Fruit fly (Drosophila melanogaster) whole organism, wandering third instar larva: ENCODE measurements around the gene CG14095.
"Not testable (repeated sequence)": the region's sequence is repeated elsewhere in the genome, so short reads cannot be mapped to it uniquely, and the experiment has no call there.

Experiments used
- CG32264 ChIP-seq: fragments of 200-800 bp; sonication (Bioruptor generic); optimal IDR thresholded peaks from 2 replicates; lab custom pipeline; 2016; ENCODE audit warnings: missing biosample characterization, missing genetic modification characterization
- Dfd ChIP-seq: fragments of >200 bp; optimal IDR thresholded peaks from 2 replicates; lab custom pipeline; 2017; ENCODE audit warnings: missing biosample characterization, missing genetic modification characterization
- Hr78 ChIP-seq: fragments of >200 bp; optimal IDR thresholded peaks from 2 replicates; lab custom pipeline; 2017; ENCODE audit warnings: missing biosample characterization, missing genetic modification characterization
- Myc ChIP-seq: fragments of >200 bp; optimal IDR thresholded peaks from 2 replicates; lab custom pipeline; 2017
- Rel ChIP-seq, 2 experiments: fragments of 200-800 bp; sonication (Bioruptor generic) in 1 of 2; optimal IDR thresholded peaks; 2 replicates in 1 of 2; 3 replicates in 1 of 2; lab custom pipeline; 2016 to 2019; ENCODE audit warnings: mild to moderate bottlenecking in 2 of 2, missing biosample characterization in 2 of 2, missing genetic modification characterization in 2 of 2, moderate library complexity in 1 of 2
- Vsx2 ChIP-seq: fragments of 200-300, 225-300 bp; sonication (Bioruptor generic); optimal IDR thresholded peaks from 2 replicates; lab custom pipeline; 2018; ENCODE audit warnings: missing biosample characterization, missing genetic modification characterization; ENCODE audit not compliant: partially characterized antibody
- brk ChIP-seq: fragments of 200-800 bp; sonication (Bioruptor generic); optimal IDR thresholded peaks from 2 replicates; lab custom pipeline; 2016; ENCODE audit warnings: missing biosample characterization, mild to moderate bottlenecking, missing genetic modification characterization
- foxo ChIP-seq, 2 experiments: fragments of 200-800 bp; sonication (Bioruptor generic); optimal IDR thresholded peaks; 2 replicates in 1 of 2; 3 replicates in 1 of 2; lab custom pipeline; 2016 to 2017; ENCODE audit warnings: missing biosample characterization in 2 of 2, missing genetic modification characterization in 2 of 2
- fru ChIP-seq: fragments of 200-800 bp; sonication (Bioruptor generic); optimal IDR thresholded peaks from 3 replicates; lab custom pipeline; 2016; ENCODE audit warnings: missing biosample characterization, mild to moderate bottlenecking, missing genetic modification characterization
- pan ChIP-seq: fragments of >200 bp; optimal IDR thresholded peaks from 2 replicates; lab custom pipeline; 2017
- usp ChIP-seq: fragments of >200 bp; optimal IDR thresholded peaks from 2 replicates; lab custom pipeline; 2017; ENCODE audit warnings: missing biosample characterization, missing genetic modification characterization
- woc ChIP-seq: sonication (Bioruptor generic); optimal IDR thresholded peaks from 2 replicates; lab custom pipeline; 2016; ENCODE audit warnings: missing biosample characterization, mild to moderate bottlenecking, missing genetic modification characterization

- TF ChIP-seq Dfd; Hr78 (GFP tag; lab: Kevin White, UChicago); fru; CG32264 (GFP tag; lab: Kevin White, UChicago); usp (GFP tag; lab: Kevin White, UChicago); brk (GFP tag; lab: Kevin White, UChicago); Rel (GFP tag; optimal IDR thresholded peaks at IDR 0.05; lab: Kevin White, UChicago); Rel (tag; optimal IDR thresholded peaks at IDR 0.05; lab: Kevin White, UChicago); foxo (GFP tag; optimal IDR thresholded peaks at IDR 0.05; lab: Kevin White, UChicago); woc (GFP tag; lab: Kevin White, UChicago); Vsx2 (GFP tag; lab: Kevin White, UChicago); Myc (lab: Kevin White, UChicago); pan (lab: Kevin White, UChicago): not testable (repeated sequence)
Observed at dm6 chr3L:19472128-19472527, 7.6 kb upstream of the CG14095 start, which contains the start of the genes 825-Oak and CG12519.
